Worm (Caenorhabditis elegans) whole organism, young adult: Measurements from ENCODE around the gene vps-39.
"Not testable (repeated sequence)": the region's sequence is repeated elsewhere in the genome, so short reads cannot be mapped to it uniquely, and the experiment has no call there.

Experiments used
- B0019.2 ChIP-seq: fragments of 200-800 bp; sonication (Bioruptor generic); conservative IDR thresholded peaks from 2 replicates; pipeline ENCODE4 v1.3.6; 2022; ENCODE audit warnings: missing genetic modification reagents, missing genetic modification characterization, missing compliant biosample characterization
- B0261.1 ChIP-seq: sonication (generic microtip); optimal IDR thresholded peaks from 2 replicates; lab custom pipeline; 2016; ENCODE audit warnings: mild to moderate bottlenecking, missing genetic modification characterization, moderate library complexity, missing compliant biosample characterization
- D2030.7 ChIP-seq: fragments of 200-800 bp; sonication (Bioruptor generic); IDR thresholded peaks from 2 replicates; pipeline ENCODE4 v1.3.6; 2022; ENCODE audit warnings: missing genetic modification reagents, missing genetic modification characterization, missing compliant biosample characterization
- F10E7.11 ChIP-seq: sonication (generic microtip); optimal IDR thresholded peaks from 2 replicates; lab custom pipeline; 2017; ENCODE audit warnings: mild to moderate bottlenecking, missing genetic modification characterization, moderate library complexity, missing compliant biosample characterization
- F39B2.1 ChIP-seq: fragments of 200-800 bp; sonication (Bioruptor generic); IDR thresholded peaks from 2 replicates; pipeline ENCODE4 v1.3.6; 2022; ENCODE audit warnings: missing genetic modification reagents, missing genetic modification characterization, missing compliant biosample characterization
- F57A8.1 ChIP-seq: fragments of 200-800 bp; sonication (Bioruptor generic); optimal IDR thresholded peaks from 2 replicates; lab custom pipeline; 2018; ENCODE audit warnings: mild to moderate bottlenecking, missing genetic modification characterization, moderate library complexity, missing compliant biosample characterization
- Y53F4B.3 ChIP-seq: fragments of 200-800 bp; sonication (Bioruptor generic); IDR thresholded peaks from 2 replicates; pipeline ENCODE4 v1.3.6; 2022; ENCODE audit warnings: missing genetic modification reagents, missing genetic modification characterization, missing compliant biosample characterization
- Y95B8A.8 ChIP-seq: fragments of 200-800 bp; sonication (Bioruptor generic); IDR thresholded peaks from 2 replicates; pipeline ENCODE4 v1.3.6; 2022; ENCODE audit warnings: missing genetic modification reagents, missing genetic modification characterization, missing compliant biosample characterization
- athp-1 ChIP-seq: sonication (generic microtip); optimal IDR thresholded peaks from 2 replicates; lab custom pipeline; 2017; ENCODE audit warnings: mild to moderate bottlenecking, missing genetic modification characterization, missing compliant biosample characterization
- bed-2 ChIP-seq: fragments of 200-800 bp; sonication (Bioruptor generic); IDR thresholded peaks from 2 replicates; pipeline ENCODE4 v1.3.6; 2022; ENCODE audit warnings: missing genetic modification reagents, missing genetic modification characterization, missing compliant biosample characterization
- cebp-2 ChIP-seq: fragments of 200-800 bp; sonication (Bioruptor generic); IDR thresholded peaks from 2 replicates; pipeline ENCODE4 v1.3.6; 2022; ENCODE audit warnings: missing genetic modification characterization, missing compliant biosample characterization
- ceh-27 ChIP-seq: fragments of 200-800 bp; sonication (Bioruptor generic); optimal IDR thresholded peaks from 2 replicates; lab custom pipeline; 2018; ENCODE audit warnings: mild to moderate bottlenecking, missing genetic modification characterization, moderate library complexity, missing compliant biosample characterization
- ceh-91 ChIP-seq: fragments of 200-800 bp; sonication (Bioruptor generic); IDR thresholded peaks from 2 replicates; pipeline ENCODE4 v1.3.6; 2022; ENCODE audit warnings: missing genetic modification reagents, missing genetic modification characterization, missing compliant biosample characterization
- dox-1 ChIP-seq: fragments of 200-800 bp; sonication (Bioruptor generic); IDR thresholded peaks from 2 replicates; pipeline ENCODE4 v1.3.6; 2022; ENCODE audit warnings: missing genetic modification reagents, missing genetic modification characterization, missing compliant biosample characterization
- egl-18 ChIP-seq: fragments of 200-800 bp; sonication (Bioruptor generic); IDR thresholded peaks from 2 replicates; pipeline ENCODE4 v1.3.6; 2022; ENCODE audit warnings: missing genetic modification reagents, missing genetic modification characterization, missing compliant biosample characterization
- ets-4 ChIP-seq: fragments of 200-800 bp; sonication (Bioruptor generic); optimal IDR thresholded peaks from 2 replicates; lab custom pipeline; 2018; ENCODE audit warnings: mild to moderate bottlenecking, missing genetic modification characterization, missing compliant biosample characterization
- fkh-3 ChIP-seq: sonication (generic microtip); optimal IDR thresholded peaks from 2 replicates; lab custom pipeline; 2016; ENCODE audit warnings: mild to moderate bottlenecking, missing genetic modification characterization, missing compliant biosample characterization
- him-1 ChIP-seq: sonication (generic microtip); optimal IDR thresholded peaks from 2 replicates; lab custom pipeline; 2016; ENCODE audit warnings: missing genotype, missing genetic modification reagents, missing genetic modification characterization, missing compliant biosample characterization
- hmg-20 ChIP-seq: fragments of 200-800 bp; sonication (Bioruptor generic); IDR thresholded peaks from 2 replicates; pipeline ENCODE4 v1.3.6; 2022; ENCODE audit warnings: missing genetic modification reagents, missing genetic modification characterization, missing compliant biosample characterization
- lag-1 ChIP-seq: fragments of 200-800 bp; sonication (Bioruptor generic); IDR thresholded peaks from 2 replicates; pipeline ENCODE4 v1.3.6; 2022; ENCODE audit warnings: missing genetic modification reagents, missing genetic modification characterization, missing compliant biosample characterization
- let-526 ChIP-seq: fragments of 200-800 bp; sonication (Bioruptor generic); IDR thresholded peaks from 2 replicates; pipeline ENCODE4 v1.3.6; 2022; ENCODE audit warnings: missing genetic modification reagents, missing genetic modification characterization, missing compliant biosample characterization
- lin-26 ChIP-seq: fragments of 200-800 bp; sonication (Bioruptor generic); IDR thresholded peaks from 2 replicates; pipeline ENCODE4 v1.3.6; 2022; ENCODE audit warnings: missing genetic modification reagents, missing genetic modification characterization, missing compliant biosample characterization
- lin-54 ChIP-seq: fragments of 200-800 bp; sonication (Bioruptor generic); optimal IDR thresholded peaks from 2 replicates; lab custom pipeline; 2018; ENCODE audit warnings: mild to moderate bottlenecking, missing genetic modification characterization, missing compliant biosample characterization
- lir-1 ChIP-seq: fragments of 200-800 bp; sonication (Bioruptor generic); conservative IDR thresholded peaks from 2 replicates; pipeline ENCODE4 v1.3.6; 2022; ENCODE audit warnings: missing genetic modification reagents, missing genetic modification characterization, missing compliant biosample characterization
- madf-6 ChIP-seq: fragments of 200-800 bp; sonication (Bioruptor generic); IDR thresholded peaks from 2 replicates; pipeline ENCODE4 v1.3.6; 2022; ENCODE audit warnings: missing genetic modification reagents, missing genetic modification characterization, missing compliant biosample characterization
- madf-8 ChIP-seq: fragments of 200-800 bp; sonication (Bioruptor generic); conservative IDR thresholded peaks from 2 replicates; pipeline ENCODE4 v1.3.6; 2022; ENCODE audit warnings: missing genetic modification reagents, missing genetic modification characterization, missing compliant biosample characterization
- mcd-1 ChIP-seq: fragments of 200-800 bp; sonication (Bioruptor generic); IDR thresholded peaks from 2 replicates; pipeline ENCODE4 v1.3.6; 2022; ENCODE audit warnings: missing genetic modification reagents, missing genetic modification characterization, missing compliant biosample characterization
- nfya-2 ChIP-seq: fragments of 200-800 bp; sonication (Bioruptor generic); IDR thresholded peaks from 2 replicates; pipeline ENCODE4 v1.3.6; 2022; ENCODE audit warnings: missing genetic modification reagents, missing genetic modification characterization, missing compliant biosample characterization
- nhr-120 ChIP-seq: fragments of 200-800 bp; sonication (Bioruptor generic); IDR thresholded peaks from 2 replicates; pipeline ENCODE4 v1.3.6; 2022; ENCODE audit warnings: missing genetic modification characterization, missing compliant biosample characterization
- nhr-27 ChIP-seq: fragments of 200-800 bp; sonication (Bioruptor generic); optimal IDR thresholded peaks from 2 replicates; lab custom pipeline; 2018; ENCODE audit warnings: mild to moderate bottlenecking, missing genetic modification characterization, moderate library complexity, missing compliant biosample characterization
- nhr-80 ChIP-seq: sonication (generic microtip); optimal IDR thresholded peaks from 2 replicates; lab custom pipeline; 2016; ENCODE audit warnings: missing genetic modification characterization, missing compliant biosample characterization
- nhr-90 ChIP-seq: sonication (generic microtip); optimal IDR thresholded peaks from 2 replicates; lab custom pipeline; 2016; ENCODE audit warnings: missing genotype, mild to moderate bottlenecking, missing genetic modification characterization, missing compliant biosample characterization
- rpc-1 ChIP-seq, 2 experiments: fragments of 150-350 bp in 1 of 2; sonication (generic microtip) in 1 of 2; optimal IDR thresholded peaks; 2 replicates each; lab custom pipeline; 2014 to 2018; ENCODE audit warnings: missing biosample characterization in 1 of 2, missing genetic modification characterization in 1 of 2, missing genetic modification reagents in 1 of 2, missing genotype in 1 of 2
- sdz-38 ChIP-seq: sonication (generic microtip); optimal IDR thresholded peaks from 2 replicates; lab custom pipeline; 2016; ENCODE audit warnings: missing genotype, missing genetic modification characterization, missing compliant biosample characterization
- sea-2 ChIP-seq: fragments of 200-800 bp; sonication (Bioruptor generic); IDR thresholded peaks from 2 replicates; pipeline ENCODE4 v1.3.6; 2022; ENCODE audit warnings: missing genetic modification characterization, missing compliant biosample characterization
- snpc-1.3 ChIP-seq: sonication (generic microtip); optimal IDR thresholded peaks from 2 replicates; lab custom pipeline; 2017; ENCODE audit warnings: missing genetic modification characterization, mild to moderate bottlenecking, missing compliant biosample characterization, antibody characterized with exemption, moderate library complexity, missing genotype, missing genetic modification reagents; ENCODE audit not compliant: insufficient read depth
- snpc-3.4 ChIP-seq: sonication (generic microtip); optimal IDR thresholded peaks from 2 replicates; lab custom pipeline; 2017; ENCODE audit warnings: missing genetic modification characterization, mild to moderate bottlenecking, missing compliant biosample characterization, antibody characterized with exemption, moderate library complexity, missing genotype, missing genetic modification reagents
- tlf-1 ChIP-seq: fragments of 200-800 bp; sonication (Bioruptor generic); optimal IDR thresholded peaks from 2 replicates; lab custom pipeline; 2018; ENCODE audit warnings: mild to moderate bottlenecking, missing genetic modification characterization, missing compliant biosample characterization
- zfh-2 ChIP-seq: fragments of 200-800 bp; sonication (Bioruptor generic); conservative IDR thresholded peaks from 2 replicates; pipeline ENCODE4 v1.3.6; 2022; ENCODE audit warnings: missing genetic modification reagents, missing genetic modification characterization, missing compliant biosample characterization
- ztf-26 ChIP-seq: sonication (generic microtip); optimal IDR thresholded peaks from 2 replicates; lab custom pipeline; 2017; ENCODE audit warnings: missing genetic modification characterization, missing compliant biosample characterization
- ztf-28 ChIP-seq: fragments of 200-800 bp; sonication (Bioruptor generic); IDR thresholded peaks from 2 replicates; pipeline ENCODE4 v1.3.6; 2022; ENCODE audit warnings: missing genetic modification reagents, missing genetic modification characterization, missing compliant biosample characterization

Gene vps-39

ce11 chrV:14055097-14055496 is 16.9 kb upstream of the vps-39 start (continued):
- TF ChIP-seq B0261.1 (tag; lab: Kevin White, UChicago) = peak; percentile 17
- TF ChIP-seq snpc-1.3 (tag; lab: Kevin White, UChicago) = peak; percentile 19
- TF ChIP-seq zfh-2 (GFP tag; lab: Robert Waterston, UW) = peak; percentile 82
- TF ChIP-seq lin-54 (GFP tag; lab: Kevin White, UChicago) = peak; percentile 92
- peak; percentile 95 for TF ChIP-seq egl-18 (GFP tag; lab: Robert Waterston, UW)
- TF ChIP-seq ztf-26 (tag; lab: Kevin White, UChicago) = peak; percentile 94
- 0 out of 2 replicates have a peak, but pooled peaks have one; percentile 15 for TF ChIP-seq B0019.2
- 0 out of 2 replicates have a peak, but pooled peaks have one; percentile 27 for TF ChIP-seq cebp-2 (GFP tag; lab: Robert Waterston, UW)
- peak; percentile 60 for TF ChIP-seq D2030.7 (GFP tag; lab: Robert Waterston, UW)
- TF ChIP-seq lir-1 (GFP tag; lab: Robert Waterston, UW) = peak; percentile 97
- peak; percentile 98 for TF ChIP-seq bed-2 (GFP tag; lab: Robert Waterston, UW)
- TF ChIP-seq madf-8 (GFP tag; lab: Robert Waterston, UW) = peak; percentile 67

ce11 chrV:14049274-14049673 is 11.1 kb upstream of the vps-39 start, which contains the start of gene F58D12.1:
Gene F58D12.1 (plus strand): TSS chrV:14049574.
- TF ChIP-seq dox-1 (GFP tag; lab: Robert Waterston, UW); athp-1 (tag; lab: Kevin White, UChicago); B0019.2: not testable (repeated sequence)

- TF ChIP-seq lag-1 = no peak
- TF ChIP-seq ceh-91 = no peak
- no peak for TF ChIP-seq lin-26
- no peak for TF ChIP-seq B0019.2
- TF ChIP-seq lin-54 (GFP tag; lab: Kevin White, UChicago) = no peak
- TF ChIP-seq F10E7.11 = no peak
- no peak for TF ChIP-seq ets-4 (GFP tag; lab: Kevin White, UChicago)
These were observed 4.5 kb downstream of the vps-39 start, which contains the start of gene ins-10 for ce11 chrV:14033649-14034048. Gene ins-10 (plus strand): TSS chrV:14033949.

ce11 chrV:14028256-14028743 is 9.9 kb downstream of the vps-39 start:
- TF ChIP-seq sdz-38 (no peak), bed-2 (GFP tag; lab: Robert Waterston, UW) (no peak), ztf-26 (tag; lab: Kevin White, UChicago) (no peak), D2030.7 (GFP tag; lab: Robert Waterston, UW) (peak; percentile 96), him-1 (peak; percentile 94), egl-18 (GFP tag; lab: Robert Waterston, UW) (0 out of 2 replicates have a peak, but pooled peaks have one; percentile 45), ceh-27 (GFP tag; lab: Kevin White, UChicago) (peak; percentile 28), Y95B8A.8 (0 out of 2 replicates have a peak, but pooled peaks have one; percentile 26), Y53F4B.3 (peak; percentile 57), B0261.1 (tag; lab: Kevin White, UChicago) (peak; percentile 20), madf-8 (GFP tag; lab: Robert Waterston, UW) (peak; percentile 44), nhr-80 (tag; lab: Kevin White, UChicago) (peak; percentile 34), ztf-28 (peak; percentile 57; the same call in 1 of the 2 replicates), tlf-1 (GFP tag; lab: Kevin White, UChicago) (peak; percentile 19), hmg-20 (GFP tag; lab: Robert Waterston, UW) (peak; percentile 43; the same call in 1 of the 2 replicates), fkh-3 (tag; lab: Kevin White, UChicago) (no peak), nhr-90 (tag; lab: Kevin White, UChicago) (no peak), nfya-2 (GFP tag; lab: Robert Waterston, UW) (0 out of 2 replicates have a peak, but pooled peaks have one; percentile 17), rpc-1 (optimal IDR thresholded peaks at IDR 0.05; lab: Kevin White, UChicago) (no peak), rpc-1 (tag; optimal IDR thresholded peaks at IDR 0.05; lab: Kevin White, UChicago) (no peak), mcd-1 (GFP tag; lab: Robert Waterston, UW) (peak; percentile 86), F57A8.1 (GFP tag; lab: Kevin White, UChicago) (no peak), ets-4 (GFP tag; lab: Kevin White, UChicago) (peak; percentile 43), nhr-27 (no peak), nhr-120 (GFP tag; lab: Robert Waterston, UW) (no peak), F39B2.1 (GFP tag; lab: Robert Waterston, UW) (no peak; the same call in 1 of the 2 replicates), sea-2 (GFP tag; lab: Robert Waterston, UW) (no peak), madf-6 (GFP tag; lab: Robert Waterston, UW) (peak; percentile 81), snpc-3.4 (tag; lab: Kevin White, UChicago) (peak; percentile 83), let-526 (GFP tag; lab: Robert Waterston, UW) (0 out of 2 replicates have a peak, but pooled peaks have one; percentile 5)
